Worm (Caenorhabditis elegans) whole organism, L1 larva: ENCODE data around the gene metl-18.

Experiments
- C04F5.9 ChIP-seq: sonication (generic microtip); optimal IDR thresholded peaks from 2 replicates; lab custom pipeline; 2016; ENCODE audit warnings: missing genetic modification characterization, missing compliant biosample characterization
- C16A3.4 ChIP-seq: fragments of 150-350 bp; optimal IDR thresholded peaks from 2 replicates; lab custom pipeline; 2014; ENCODE audit warnings: missing biosample characterization, missing genetic modification characterization
- C34B4.2 ChIP-seq: sonication (generic microtip); optimal IDR thresholded peaks from 2 replicates; lab custom pipeline; 2017; ENCODE audit warnings: mild to moderate bottlenecking, missing genetic modification characterization, missing compliant biosample characterization
- F16B12.6 ChIP-seq: fragments of 150-350 bp; optimal IDR thresholded peaks from 2 replicates; lab custom pipeline; 2014; ENCODE audit warnings: missing biosample characterization, missing genetic modification characterization
- Y116A8C.19 ChIP-seq: sonication (generic microtip); optimal IDR thresholded peaks from 2 replicates; lab custom pipeline; 2016; ENCODE audit warnings: missing compliant biosample characterization, missing genetic modification characterization, borderline replicate concordance
- aha-1 ChIP-seq: fragments of 150-350 bp; optimal IDR thresholded peaks from 2 replicates; lab custom pipeline; 2014; ENCODE audit warnings: missing biosample characterization, missing genetic modification characterization
- aly-2 ChIP-seq: fragments of 150-350 bp; optimal IDR thresholded peaks from 2 replicates; lab custom pipeline; 2014; ENCODE audit warnings: missing biosample characterization, missing genetic modification characterization
- ama-1 ChIP-seq: fragments of 150-350 bp; optimal IDR thresholded peaks from 2 replicates; lab custom pipeline; 2014
- blmp-1 ChIP-seq: fragments of 150-350 bp; optimal IDR thresholded peaks from 2 replicates; lab custom pipeline; 2014; ENCODE audit warnings: missing biosample characterization, missing genetic modification characterization
- ceh-63 ChIP-seq: fragments of 200-800 bp; sonication (Bioruptor generic); optimal IDR thresholded peaks from 2 replicates; lab custom pipeline; 2018; ENCODE audit warnings: mild to moderate bottlenecking, missing genetic modification characterization, missing compliant biosample characterization
- ceh-8 ChIP-seq: fragments of 200-800 bp; sonication (Bioruptor generic); optimal IDR thresholded peaks from 2 replicates; lab custom pipeline; 2018; ENCODE audit warnings: mild to moderate bottlenecking, missing genetic modification characterization, moderate library complexity, missing compliant biosample characterization
- ceh-82 ChIP-seq, 3 experiments: fragments of 150-350 bp in 1 of 3; sonication (generic microtip) in 2 of 3; optimal IDR thresholded peaks; 2 replicates each; lab custom pipeline; 2014 to 2017; ENCODE audit warnings: missing biosample characterization in 3 of 3, missing genetic modification characterization in 3 of 3
- ceh-90 ChIP-seq: sonication (generic microtip); optimal IDR thresholded peaks from 2 replicates; lab custom pipeline; 2016; ENCODE audit warnings: missing genetic modification characterization, missing compliant biosample characterization
- ces-1 ChIP-seq: fragments of 150-350 bp; optimal IDR thresholded peaks from 2 replicates; lab custom pipeline; 2014; ENCODE audit warnings: missing biosample characterization, missing genetic modification reagents, missing genetic modification characterization
- efl-3 ChIP-seq: fragments of 200-800 bp; sonication (Bioruptor generic); optimal IDR thresholded peaks from 2 replicates; lab custom pipeline; 2018; ENCODE audit warnings: mild to moderate bottlenecking, missing genetic modification characterization, missing compliant biosample characterization
- egl-13 ChIP-seq: sonication (generic microtip); optimal IDR thresholded peaks from 2 replicates; lab custom pipeline; 2016; ENCODE audit warnings: missing genotype, missing genetic modification reagents, missing genetic modification characterization, missing compliant biosample characterization
- egl-27 ChIP-seq, 2 experiments: fragments of 150-350 bp in 1 of 2; sonication (generic microtip); optimal IDR thresholded peaks; 3 replicates each; lab custom pipeline; 2017 to 2018; ENCODE audit warnings: missing biosample characterization in 2 of 2, missing genetic modification characterization in 2 of 2, missing genetic modification reagents in 2 of 2
- elt-2 ChIP-seq: sonication (generic microtip); optimal IDR thresholded peaks from 2 replicates; lab custom pipeline; 2016; ENCODE audit warnings: missing genetic modification characterization, mild to moderate bottlenecking, inconsistent platforms, missing compliant biosample characterization, missing genetic modification reagents
- elt-3 ChIP-seq, 6 experiments: fragments of 150-350 bp in 1 of 6; sonication (generic microtip); optimal IDR thresholded peaks; 2 replicates each; lab custom pipeline; 2017 to 2018; ENCODE audit warnings: missing biosample characterization in 6 of 6, missing genetic modification characterization in 6 of 6, inconsistent platforms in 1 of 6
- fkh-10 ChIP-seq: sonication (generic microtip); optimal IDR thresholded peaks from 2 replicates; lab custom pipeline; 2017; ENCODE audit warnings: missing biosample characterization, missing genetic modification reagents, missing genetic modification characterization
- fkh-8 ChIP-seq: sonication (generic microtip); optimal IDR thresholded peaks from 2 replicates; lab custom pipeline; 2016; ENCODE audit warnings: mild to moderate bottlenecking, missing genetic modification characterization, missing compliant biosample characterization
- fos-1 ChIP-seq: fragments of 150-350 bp; optimal IDR thresholded peaks from 2 replicates; lab custom pipeline; 2014; ENCODE audit warnings: missing biosample characterization, missing genetic modification characterization
- grh-1 ChIP-seq: fragments of 200-800 bp; sonication (Bioruptor generic); IDR thresholded peaks from 2 replicates; pipeline ENCODE4 v1.3.6; 2022; ENCODE audit warnings: missing genetic modification reagents, missing genetic modification characterization, missing compliant biosample characterization
- hlh-17 ChIP-seq: fragments of 200-800 bp; sonication (Bioruptor generic); optimal IDR thresholded peaks from 2 replicates; lab custom pipeline; 2018; ENCODE audit warnings: missing genetic modification characterization, mild to moderate bottlenecking, missing compliant biosample characterization, moderate library complexity, borderline replicate concordance
- hlh-4 ChIP-seq: sonication (generic microtip); optimal IDR thresholded peaks from 2 replicates; lab custom pipeline; 2016; ENCODE audit warnings: mild to moderate bottlenecking, missing genetic modification characterization, missing compliant biosample characterization
- hpl-2 ChIP-seq: fragments of 150-350 bp; optimal IDR thresholded peaks from 2 replicates; lab custom pipeline; 2014; ENCODE audit warnings: missing biosample characterization, missing genetic modification reagents, missing genetic modification characterization
- irx-1 ChIP-seq: sonication (generic microtip); optimal IDR thresholded peaks from 2 replicates; lab custom pipeline; 2016; ENCODE audit warnings: missing genetic modification characterization, missing compliant biosample characterization
- isw-1 ChIP-seq: fragments of 200-800 bp; sonication (Bioruptor generic); IDR thresholded peaks from 2 replicates; pipeline ENCODE4 v1.3.6; 2022; ENCODE audit warnings: missing genetic modification characterization, missing compliant biosample characterization
- lin-13 ChIP-seq: fragments of 150-350 bp; optimal IDR thresholded peaks from 2 replicates; lab custom pipeline; 2014; ENCODE audit warnings: missing biosample characterization, missing genetic modification reagents, missing genetic modification characterization
- lin-39 ChIP-seq: fragments of 150-350 bp; optimal IDR thresholded peaks from 2 replicates; lab custom pipeline; 2014; ENCODE audit warnings: missing biosample characterization, missing genetic modification reagents, missing genetic modification characterization
- lsy-2 ChIP-seq, 2 experiments: fragments of 150-350 bp; optimal IDR thresholded peaks; 2 replicates each; lab custom pipeline; 2014; ENCODE audit warnings: missing biosample characterization in 2 of 2, missing genetic modification characterization in 2 of 2
- mdl-1 ChIP-seq, 2 experiments: fragments of 150-350 bp; optimal IDR thresholded peaks; 2 replicates each; lab custom pipeline; 2014 to 2017; ENCODE audit warnings: missing biosample characterization in 2 of 2, missing genetic modification characterization in 2 of 2, inconsistent platforms in 1 of 2
- mef-2 ChIP-seq: fragments of 150-350 bp; optimal IDR thresholded peaks from 2 replicates; lab custom pipeline; 2014; ENCODE audit warnings: missing biosample characterization, missing genetic modification characterization
- mep-1 ChIP-seq: fragments of 150-350 bp; optimal IDR thresholded peaks from 2 replicates; lab custom pipeline; 2014; ENCODE audit warnings: missing biosample characterization, missing genetic modification characterization
- nhr-11 ChIP-seq: fragments of 150-350 bp; optimal IDR thresholded peaks from 2 replicates; lab custom pipeline; 2014; ENCODE audit warnings: missing biosample characterization, missing genetic modification characterization
- nhr-12 ChIP-seq: sonication (generic microtip); optimal IDR thresholded peaks from 2 replicates; lab custom pipeline; 2017; ENCODE audit warnings: missing biosample characterization, missing genetic modification characterization
- nhr-19 ChIP-seq: fragments of 200-800 bp; sonication (Bioruptor generic); conservative IDR thresholded peaks from 2 replicates; pipeline ENCODE4 v1.3.6; 2022; ENCODE audit warnings: missing genetic modification characterization, missing compliant biosample characterization
- nhr-28 ChIP-seq: fragments of 150-350 bp; optimal IDR thresholded peaks from 2 replicates; lab custom pipeline; 2014; ENCODE audit warnings: missing biosample characterization, missing genetic modification characterization
- nhr-77 ChIP-seq: fragments of 150-350 bp; optimal IDR thresholded peaks from 2 replicates; lab custom pipeline; 2014; ENCODE audit warnings: missing biosample characterization, missing genetic modification characterization
- nhr-84 ChIP-seq: sonication (generic microtip); optimal IDR thresholded peaks from 2 replicates; lab custom pipeline; 2017; ENCODE audit warnings: missing biosample characterization, missing genetic modification characterization
- nhr-85 ChIP-seq: sonication (generic microtip); peaks from one replicate; lab custom pipeline; 2016; ENCODE audit warnings: missing genetic modification characterization, inconsistent platforms, missing compliant biosample characterization
- nhr-90 ChIP-seq: sonication (generic microtip); optimal IDR thresholded peaks from 2 replicates; lab custom pipeline; 2016; ENCODE audit warnings: mild to moderate bottlenecking, missing genetic modification characterization, missing compliant biosample characterization; ENCODE audit not compliant: poor library complexity
- pax-3 ChIP-seq: fragments of 200-800 bp; sonication (Bioruptor generic); optimal IDR thresholded peaks from 2 replicates; lab custom pipeline; 2018; ENCODE audit warnings: mild to moderate bottlenecking, missing genetic modification characterization, moderate library complexity, missing compliant biosample characterization
- rnt-1 ChIP-seq: sonication (generic microtip); optimal IDR thresholded peaks from 2 replicates; lab custom pipeline; 2016; ENCODE audit warnings: mild to moderate bottlenecking, missing genetic modification characterization, moderate library complexity, missing compliant biosample characterization
- snpc-4 ChIP-seq: fragments of 150-350 bp; optimal IDR thresholded peaks from 2 replicates; lab custom pipeline; 2014; ENCODE audit warnings: missing biosample characterization, missing genetic modification characterization
- sox-4 ChIP-seq: sonication (generic microtip); optimal IDR thresholded peaks from 2 replicates; lab custom pipeline; 2016; ENCODE audit warnings: missing genetic modification characterization, missing compliant biosample characterization
- sup-37 ChIP-seq: fragments of 200-800 bp; sonication (Bioruptor generic); optimal IDR thresholded peaks from 2 replicates; lab custom pipeline; 2018; ENCODE audit warnings: mild to moderate bottlenecking, missing genetic modification characterization, missing compliant biosample characterization
- tbx-2 ChIP-seq: sonication (generic microtip); optimal IDR thresholded peaks from 2 replicates; lab custom pipeline; 2016; ENCODE audit warnings: missing genetic modification characterization, missing compliant biosample characterization
- unc-130 ChIP-seq: fragments of 150-350 bp; optimal IDR thresholded peaks from 2 replicates; lab custom pipeline; 2017; ENCODE audit warnings: missing biosample characterization, missing genetic modification characterization, inconsistent platforms
- unc-86 ChIP-seq: sonication (generic microtip); optimal IDR thresholded peaks from 2 replicates; lab custom pipeline; 2016; ENCODE audit warnings: missing genetic modification characterization, missing compliant biosample characterization
- vab-15 ChIP-seq: sonication (generic microtip); optimal IDR thresholded peaks from 2 replicates; lab custom pipeline; 2017; ENCODE audit warnings: missing genotype, mild to moderate bottlenecking, missing genetic modification characterization, missing compliant biosample characterization
- zag-1 ChIP-seq: fragments of 150-350 bp; optimal IDR thresholded peaks from 2 replicates; lab custom pipeline; 2014; ENCODE audit warnings: missing biosample characterization, missing genetic modification characterization
- ztf-11 ChIP-seq, 2 experiments: sonication (generic microtip); optimal IDR thresholded peaks; 2 replicates each; lab custom pipeline; 2016 to 2017; ENCODE audit warnings: missing genetic modification characterization in 2 of 2, missing biosample characterization in 1 of 2, missing compliant biosample characterization in 1 of 2

Gene metl-18

ce11 chrIII:3471403-3472053 is 46.0 kb downstream of the metl-18 start, which contains the start of gene rsu-1 (continued):
- peak; percentile 9 for TF ChIP-seq nhr-11 (tag; lab: Kevin White, UChicago)
- peak in 1 of 6 experiments; percentile 15 for TF ChIP-seq elt-3 (tag; optimal IDR thresholded peaks at IDR 0.05; lab: Kevin White, UChicago)
- TF ChIP-seq pax-3: no peak
- TF ChIP-seq lsy-2 (tag; optimal IDR thresholded peaks at IDR 0.05; lab: Kevin White, UChicago): peak; percentile 66 to 75
- TF ChIP-seq unc-86 (tag; lab: Kevin White, UChicago): no peak
- TF ChIP-seq ceh-90 (tag; lab: Kevin White, UChicago): no peak
- TF ChIP-seq aly-2 (tag; lab: Kevin White, UChicago): no peak
- TF ChIP-seq efl-3 (GFP tag; lab: Kevin White, UChicago): no peak
- TF ChIP-seq C16A3.4 (tag; lab: Kevin White, UChicago): peak; percentile 34
- TF ChIP-seq C34B4.2 (tag; lab: Kevin White, UChicago): no peak
- peak in 1 of 2 experiments; percentile 18 for TF ChIP-seq egl-27 (tag; optimal IDR thresholded peaks at IDR 0.05; lab: Kevin White, UChicago)
- TF ChIP-seq hlh-17 (GFP tag; lab: Kevin White, UChicago): no peak
- no peak for TF ChIP-seq aha-1 (tag; lab: Kevin White, UChicago)
- TF ChIP-seq ces-1 (GFP tag; lab: Kevin White, UChicago): no peak
- TF ChIP-seq zag-1 (tag; lab: Kevin White, UChicago): no peak
- TF ChIP-seq ama-1 (lab: Kevin White, UChicago): no peak
- no peak for TF ChIP-seq nhr-84
- no peak for TF ChIP-seq hpl-2 (GFP tag; lab: Kevin White, UChicago)
- no peak for TF ChIP-seq ceh-63 (GFP tag; lab: Kevin White, UChicago)
- TF ChIP-seq nhr-12 (tag; lab: Kevin White, UChicago): no peak
- peak; percentile 71 for TF ChIP-seq mep-1 (tag; lab: Kevin White, UChicago)
- TF ChIP-seq blmp-1 (tag; lab: Kevin White, UChicago): peak; percentile 95
- TF ChIP-seq C04F5.9 (tag; lab: Kevin White, UChicago): no peak
- TF ChIP-seq tbx-2: peak; percentile 55
- TF ChIP-seq elt-2 (tag; lab: Kevin White, UChicago): no peak
- no peak for TF ChIP-seq mef-2
- TF ChIP-seq nhr-19 (GFP tag; lab: Robert Waterston, UW): peak; percentile 61
- TF ChIP-seq lin-39: no peak
- no peak for TF ChIP-seq sup-37 (GFP tag; lab: Kevin White, UChicago)
- TF ChIP-seq isw-1 (GFP tag; lab: Robert Waterston, UW): no peak
- peak; percentile 47 for TF ChIP-seq nhr-90 (tag; lab: Kevin White, UChicago)
- TF ChIP-seq nhr-77 (tag; lab: Kevin White, UChicago): peak; percentile 54
- peak in 1 of 2 experiments; percentile 48 for TF ChIP-seq mdl-1 (tag; optimal IDR thresholded peaks at IDR 0.05; lab: Kevin White, UChicago)
- no peak for TF ChIP-seq lin-13 (GFP tag; lab: Kevin White, UChicago)
- TF ChIP-seq ceh-82 (tag; optimal IDR thresholded peaks at IDR 0.05; lab: Kevin White, UChicago): peak; percentile 6 to 39 (median 34)
- peak; percentile 68 for TF ChIP-seq rnt-1 (tag; lab: Kevin White, UChicago)
- TF ChIP-seq unc-130: no peak
- no peak for TF ChIP-seq vab-15
- no peak for TF ChIP-seq snpc-4 (tag; lab: Kevin White, UChicago)
- no peak for TF ChIP-seq grh-1 (GFP tag; lab: Robert Waterston, UW)
- no peak for TF ChIP-seq egl-13
- TF ChIP-seq nhr-85 (tag; lab: Kevin White, UChicago): peak; percentile 46
- TF ChIP-seq fkh-10 (GFP tag; lab: Kevin White, UChicago): no peak
- no peak for TF ChIP-seq ceh-8 (GFP tag; lab: Kevin White, UChicago)
- TF ChIP-seq sox-4 (tag; lab: Kevin White, UChicago): no peak
- no peak for TF ChIP-seq fkh-8 (tag; lab: Kevin White, UChicago)
- TF ChIP-seq hlh-4 (tag; lab: Kevin White, UChicago): no peak
- TF ChIP-seq fos-1 (tag; lab: Kevin White, UChicago): peak; percentile 11
- no peak for TF ChIP-seq Y116A8C.19 (tag; lab: Kevin White, UChicago)
- peak in 1 of 2 experiments; percentile 49 for TF ChIP-seq ztf-11 (tag; optimal IDR thresholded peaks at IDR 0.05; lab: Kevin White, UChicago)
- no peak for TF ChIP-seq irx-1 (tag; lab: Kevin White, UChicago)
- no peak for TF ChIP-seq nhr-28 (tag; lab: Kevin White, UChicago)
- TF ChIP-seq F16B12.6 (tag; lab: Kevin White, UChicago): peak; percentile 2
